Worm (Caenorhabditis elegans) whole organism, L2 larva: ENCODE data around the gene msp-58.
"Not testable (repeated sequence)": the region's sequence is repeated elsewhere in the genome, so short reads cannot be mapped to it uniquely, and the experiment has no call there.

Experiments used
- C34F6.9 ChIP-seq: fragments of 150-350 bp; optimal IDR thresholded peaks from 2 replicates; lab custom pipeline; 2014; ENCODE audit warnings: missing biosample characterization, missing genetic modification characterization
- F13H6.1 ChIP-seq: sonication (generic microtip); optimal IDR thresholded peaks from 2 replicates; lab custom pipeline; 2016; ENCODE audit warnings: missing genetic modification characterization, missing compliant biosample characterization
- R02D3.7 ChIP-seq: fragments of 150-350 bp; optimal IDR thresholded peaks from 2 replicates; lab custom pipeline; 2014; ENCODE audit warnings: missing biosample characterization, missing genetic modification characterization
- Y55F3AM.14 ChIP-seq: fragments of 200-800 bp; sonication (Bioruptor generic); optimal IDR thresholded peaks from 2 replicates; lab custom pipeline; 2018; ENCODE audit warnings: mild to moderate bottlenecking, missing genetic modification characterization, missing compliant biosample characterization
- ZK546.5 ChIP-seq: sonication (generic microtip); optimal IDR thresholded peaks from 2 replicates; lab custom pipeline; 2017; ENCODE audit warnings: missing biosample characterization, missing genetic modification characterization
- ama-1 ChIP-seq: fragments of 150-350 bp; optimal IDR thresholded peaks from 2 replicates; lab custom pipeline; 2018; ENCODE audit warnings: inconsistent platforms
- blmp-1 ChIP-seq: sonication (generic microtip); optimal IDR thresholded peaks from 2 replicates; lab custom pipeline; 2017; ENCODE audit warnings: missing genetic modification characterization, mild to moderate bottlenecking, missing compliant biosample characterization, antibody characterized with exemption, moderate library complexity; ENCODE audit not compliant: insufficient read depth
- ceh-16 ChIP-seq: fragments of 150-350 bp; optimal IDR thresholded peaks from 2 replicates; lab custom pipeline; 2014; ENCODE audit warnings: missing biosample characterization, missing genetic modification characterization
- ceh-82 ChIP-seq: fragments of 150-350 bp; optimal IDR thresholded peaks from 2 replicates; lab custom pipeline; 2014; ENCODE audit warnings: missing biosample characterization, missing genetic modification characterization
- crh-2 ChIP-seq: sonication (generic microtip); optimal IDR thresholded peaks from 2 replicates; lab custom pipeline; 2017; ENCODE audit warnings: missing biosample characterization, missing genetic modification characterization
- elt-1 ChIP-seq: fragments of 150-350 bp; optimal IDR thresholded peaks from 2 replicates; lab custom pipeline; 2014; ENCODE audit warnings: missing biosample characterization, missing genetic modification characterization
- fos-1 ChIP-seq: fragments of 150-350 bp; optimal IDR thresholded peaks from 2 replicates; lab custom pipeline; 2014; ENCODE audit warnings: missing biosample characterization, missing genetic modification characterization
- lin-11 ChIP-seq: fragments of 150-350 bp; sonication (generic microtip); optimal IDR thresholded peaks from 2 replicates; lab custom pipeline; 2014; ENCODE audit warnings: missing biosample characterization, missing genetic modification characterization, inconsistent platforms, mixed read lengths
- lin-13 ChIP-seq: fragments of 150-350 bp; optimal IDR thresholded peaks from 2 replicates; lab custom pipeline; 2014; ENCODE audit warnings: missing biosample characterization, missing genetic modification reagents, missing genetic modification characterization
- lin-39 ChIP-seq: fragments of 150-350 bp; optimal IDR thresholded peaks from 2 replicates; lab custom pipeline; 2014; ENCODE audit warnings: missing biosample characterization, missing genetic modification reagents, missing genetic modification characterization
- lsy-2 ChIP-seq, 2 experiments: fragments of 150-350 bp in 1 of 2; sonication (generic microtip) in 1 of 2; optimal IDR thresholded peaks; 2 replicates each; lab custom pipeline; 2014 to 2017; ENCODE audit warnings: missing biosample characterization in 2 of 2, missing genetic modification characterization in 2 of 2
- mbf-1 ChIP-seq: sonication (generic microtip); optimal IDR thresholded peaks from 2 replicates; lab custom pipeline; 2017; ENCODE audit warnings: missing biosample characterization, missing genetic modification characterization
- mdl-1 ChIP-seq, 2 experiments: fragments of 150-350 bp in 1 of 2; sonication (generic microtip) in 1 of 2; optimal IDR thresholded peaks; 2 replicates each; lab custom pipeline; 2017; ENCODE audit warnings: missing biosample characterization in 2 of 2, missing genetic modification characterization in 2 of 2
- nhr-10 ChIP-seq: sonication (generic microtip); optimal IDR thresholded peaks from 2 replicates; lab custom pipeline; 2017; ENCODE audit warnings: missing biosample characterization, missing genetic modification characterization
- nhr-11 ChIP-seq: fragments of 150-350 bp; optimal IDR thresholded peaks from 2 replicates; lab custom pipeline; 2014; ENCODE audit warnings: missing biosample characterization, missing genetic modification characterization
- nhr-12 ChIP-seq: fragments of 150-350 bp; optimal IDR thresholded peaks from 2 replicates; lab custom pipeline; 2014; ENCODE audit warnings: missing biosample characterization, missing genetic modification characterization
- nhr-21 ChIP-seq: fragments of 150-350 bp; optimal IDR thresholded peaks from 2 replicates; lab custom pipeline; 2014; ENCODE audit warnings: missing biosample characterization, missing genetic modification characterization
- nhr-237 ChIP-seq: fragments of 150-350 bp; optimal IDR thresholded peaks from 2 replicates; lab custom pipeline; 2014; ENCODE audit warnings: missing biosample characterization, missing genetic modification characterization
- nhr-25 ChIP-seq: fragments of 150-350 bp; sonication (generic microtip); optimal IDR thresholded peaks from 3 replicates; lab custom pipeline; 2014; ENCODE audit warnings: missing biosample characterization, missing genetic modification characterization
- nhr-6 ChIP-seq: fragments of 150-350 bp; optimal IDR thresholded peaks from 2 replicates; lab custom pipeline; 2014; ENCODE audit warnings: missing biosample characterization, missing genetic modification characterization
- peb-1 ChIP-seq: fragments of 150-350 bp; optimal IDR thresholded peaks from 2 replicates; lab custom pipeline; 2014; ENCODE audit warnings: missing biosample characterization, missing genetic modification characterization
- sem-4 ChIP-seq: fragments of 150-350 bp; optimal IDR thresholded peaks from 2 replicates; lab custom pipeline; 2014; ENCODE audit warnings: missing biosample characterization, missing genetic modification reagents, missing genetic modification characterization
- sma-9 ChIP-seq, 2 experiments: fragments of 150-350 bp in 1 of 2; sonication (generic microtip) in 1 of 2; optimal IDR thresholded peaks; 2 replicates each; lab custom pipeline; 2014 to 2016; ENCODE audit warnings: missing genetic modification characterization in 2 of 2, mild to moderate bottlenecking in 1 of 2, missing biosample characterization in 1 of 2, missing compliant biosample characterization in 1 of 2, missing genetic modification reagents in 1 of 2, moderate library complexity in 1 of 2
- unc-39 ChIP-seq: fragments of 150-350 bp; optimal IDR thresholded peaks from 2 replicates; lab custom pipeline; 2014; ENCODE audit warnings: missing biosample characterization, missing genetic modification characterization
- unc-55 ChIP-seq: fragments of 150-350 bp; sonication (generic microtip); optimal IDR thresholded peaks from 3 replicates; lab custom pipeline; 2014; ENCODE audit warnings: missing biosample characterization, missing genetic modification reagents, missing genetic modification characterization
- unc-62 ChIP-seq: fragments of 150-350 bp; optimal IDR thresholded peaks from 2 replicates; lab custom pipeline; 2014; ENCODE audit warnings: missing biosample characterization, missing genetic modification reagents, missing genetic modification characterization
- zag-1 ChIP-seq: fragments of 150-350 bp; optimal IDR thresholded peaks from 2 replicates; lab custom pipeline; 2014; ENCODE audit warnings: missing biosample characterization, missing genetic modification characterization
- ztf-1 ChIP-seq: fragments of 200-800 bp; sonication (Bioruptor generic); conservative IDR thresholded peaks from 2 replicates; pipeline ENCODE4 v1.3.6; 2022; ENCODE audit warnings: missing genetic modification characterization, missing compliant biosample characterization
- ztf-11 ChIP-seq: sonication (generic microtip); optimal IDR thresholded peaks from 2 replicates; lab custom pipeline; 2017; ENCODE audit warnings: missing biosample characterization, missing genetic modification characterization
- ztf-4 ChIP-seq: fragments of 150-350 bp; optimal IDR thresholded peaks from 2 replicates; lab custom pipeline; 2014; ENCODE audit warnings: missing biosample characterization, missing genetic modification characterization

Gene msp-58

DNA sequence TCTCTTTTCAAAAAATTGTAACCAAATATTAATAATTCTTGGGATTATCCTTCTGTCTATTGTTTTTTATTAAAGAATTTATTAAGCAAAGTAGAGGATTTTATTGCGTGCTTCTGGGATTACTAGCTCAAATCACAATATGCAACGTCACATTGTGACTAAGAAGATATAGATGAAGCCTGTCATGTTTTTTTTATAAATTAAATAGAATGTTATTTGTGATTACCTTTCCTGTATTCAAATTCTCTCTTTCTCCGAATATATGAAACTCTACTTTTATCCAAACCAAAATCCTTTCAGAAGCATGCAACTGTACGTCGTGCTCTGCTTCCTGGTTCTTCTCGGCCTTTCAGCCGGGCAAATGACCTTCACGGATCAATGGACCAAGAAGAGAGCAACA is 17.8 kb upstream of the msp-58 start, which contains the start of gene nlp-47:
nlp-47 (plus strand) TSS at position 301 of the 400 bp plus-strand sequence.
- TF ChIP-seq ceh-16 (no peak), nhr-6 (tag; lab: Kevin White, UChicago) (no peak), nhr-12 (tag; lab: Kevin White, UChicago) (no peak), lin-11 (no peak), unc-39 (tag; lab: Kevin White, UChicago) (no peak), ZK546.5 (tag; lab: Kevin White, UChicago) (no peak), R02D3.7 (tag; lab: Kevin White, UChicago) (no peak), nhr-237 (tag; lab: Kevin White, UChicago) (no peak), nhr-11 (tag; lab: Kevin White, UChicago) (no peak), elt-1 (tag; lab: Kevin White, UChicago) (no peak), lin-13 (GFP tag; lab: Kevin White, UChicago) (no peak), ztf-1 (GFP tag; lab: Robert Waterston, UW) (no peak), lsy-2 (tag; optimal IDR thresholded peaks at IDR 0.05; lab: Kevin White, UChicago) (no peak), lin-39 (tag; lab: Kevin White, UChicago) (no peak), Y55F3AM.14 (GFP tag; lab: Kevin White, UChicago) (no peak), nhr-10 (tag; lab: Kevin White, UChicago) (no peak), unc-55 (GFP tag; lab: Kevin White, UChicago) (no peak)

DNA sequence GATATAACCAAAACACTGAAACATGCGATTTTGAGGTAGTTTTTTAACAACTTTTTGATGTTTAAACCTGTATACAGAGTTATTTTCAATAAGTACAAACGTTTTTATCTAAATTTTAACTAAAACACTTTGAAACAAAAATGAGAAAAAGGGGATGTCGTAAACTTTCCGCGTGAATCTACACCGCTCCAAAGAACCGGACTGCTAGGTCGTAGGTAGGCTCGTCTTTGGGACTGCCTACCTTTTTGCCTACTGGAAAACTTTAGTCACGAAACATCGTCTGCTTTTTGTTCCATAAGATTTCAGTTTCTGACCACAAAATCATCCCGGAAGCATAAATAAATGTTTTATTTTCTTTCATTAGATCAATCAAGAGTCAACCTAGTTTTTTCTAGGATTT is 17.2 kb upstream of the msp-58 start:
- TF ChIP-seq R02D3.7 (tag; lab: Kevin White, UChicago) (no peak), lsy-2 (tag; optimal IDR thresholded peaks at IDR 0.05; lab: Kevin White, UChicago) (no peak), C34F6.9 (tag; lab: Kevin White, UChicago) (no peak), ztf-1 (GFP tag; lab: Robert Waterston, UW) (no peak), unc-39 (tag; lab: Kevin White, UChicago) (no peak), zag-1 (no peak), lin-13 (GFP tag; lab: Kevin White, UChicago) (no peak), unc-55 (GFP tag; lab: Kevin White, UChicago) (no peak), ztf-4 (no peak), peb-1 (tag; lab: Kevin White, UChicago) (no peak)

DNA sequence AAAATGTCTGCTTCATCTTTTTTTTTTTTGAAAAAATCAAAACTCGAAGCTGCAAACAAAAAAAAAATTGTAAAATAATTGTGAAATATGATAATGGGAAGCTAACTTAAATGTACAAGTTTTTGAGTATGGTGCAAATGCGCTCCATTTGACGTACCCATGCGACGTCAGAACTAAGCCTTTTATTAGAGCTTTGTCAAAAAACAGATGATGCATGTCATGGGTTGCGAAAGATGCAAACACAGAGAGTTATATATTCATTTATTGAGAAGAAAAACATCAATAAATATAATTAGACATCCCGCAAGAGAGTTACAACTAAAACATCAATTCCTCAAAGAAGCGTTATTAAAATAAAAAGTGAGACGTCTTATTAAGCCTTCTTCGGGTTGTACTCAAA is 13.9 kb upstream of the msp-58 start:
- TF ChIP-seq nhr-25 (tag; lab: Kevin White, UChicago) (no peak), mbf-1 (tag; lab: Kevin White, UChicago) (no peak), C34F6.9 (tag; lab: Kevin White, UChicago) (no peak), ztf-11 (tag; lab: Kevin White, UChicago) (no peak), blmp-1 (tag; lab: Kevin White, UChicago) (no peak), ztf-4 (no peak), unc-55 (GFP tag; lab: Kevin White, UChicago) (no peak), crh-2 (tag; lab: Kevin White, UChicago) (no peak)
- TF ChIP-seq, all 48 proteins: peak for 0

ce11 chrIV:5295240-5295639 is 13.2 kb upstream of the msp-58 start, which contains the start of gene msp-51:
Gene msp-51 (minus strand): TSS chrIV:5295340.
- not testable (repeated sequence) for TF ChIP-seq unc-55 (GFP tag; lab: Kevin White, UChicago); lin-11; C34F6.9 (tag; lab: Kevin White, UChicago)

DNA sequence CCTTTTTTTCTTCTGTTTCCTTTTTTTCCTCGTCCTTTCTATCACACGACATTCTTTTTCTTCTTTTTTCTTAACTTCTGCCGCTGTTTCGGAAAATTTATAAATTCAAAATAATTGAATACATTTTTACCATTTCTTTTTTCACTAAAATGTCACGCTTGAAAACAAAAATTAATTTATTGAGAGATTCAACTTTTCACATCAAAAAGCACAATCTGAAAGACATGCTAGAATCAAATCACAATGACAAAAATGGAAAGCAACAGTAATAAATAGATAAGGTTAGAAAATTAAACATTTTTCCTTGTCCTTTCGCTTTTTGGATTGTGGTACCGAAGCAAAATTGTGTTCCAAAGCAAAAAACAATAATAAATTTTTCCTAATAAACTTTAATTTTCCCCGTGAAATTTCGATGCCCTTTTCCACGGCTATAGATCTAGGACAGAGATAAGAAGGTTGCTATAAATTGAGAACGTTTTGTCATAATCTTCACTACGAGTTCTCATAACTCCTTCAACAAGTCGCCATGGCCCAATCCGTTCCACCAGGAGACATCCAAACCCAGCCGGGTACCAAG is 10.9 kb upstream of the msp-58 start, which contains the start of the genes ZK354.6 and msp-113:
ZK354.6 (minus strand) TSS at position 101 of the 577 bp plus-strand sequence.
msp-113 (plus strand) TSS at position 527 of the 577 bp plus-strand sequence.
- no peak for TF ChIP-seq sma-9 (GFP tag; optimal IDR thresholded peaks at IDR 0.05; lab: Kevin White, UChicago)
- TF ChIP-seq sma-9 (tag; optimal IDR thresholded peaks at IDR 0.05; lab: Kevin White, UChicago) = no peak
- no peak for TF ChIP-seq nhr-237 (tag; lab: Kevin White, UChicago)
- TF ChIP-seq lin-39 (tag; lab: Kevin White, UChicago) = no peak

- TF ChIP-seq unc-62 (GFP tag; lab: Kevin White, UChicago) = no peak
- TF ChIP-seq lsy-2 (tag; optimal IDR thresholded peaks at IDR 0.05; lab: Kevin White, UChicago) = no peak
- no peak for TF ChIP-seq zag-1
- TF ChIP-seq mdl-1 (tag; optimal IDR thresholded peaks at IDR 0.05; lab: Kevin White, UChicago) = no peak
- no peak for TF ChIP-seq fos-1 (tag; lab: Kevin White, UChicago)
- TF ChIP-seq nhr-25 (tag; lab: Kevin White, UChicago) = no peak
- no peak for TF ChIP-seq sem-4 (tag; lab: Kevin White, UChicago)
- no peak for TF ChIP-seq ceh-82 (tag; lab: Kevin White, UChicago)
- TF ChIP-seq ztf-1 (GFP tag; lab: Robert Waterston, UW) = no peak
- TF ChIP-seq peb-1 (tag; lab: Kevin White, UChicago) = no peak
- TF ChIP-seq crh-2 (tag; lab: Kevin White, UChicago) = no peak
- TF ChIP-seq elt-1 (tag; lab: Kevin White, UChicago) = no peak
- no peak for TF ChIP-seq R02D3.7 (tag; lab: Kevin White, UChicago)
- no peak for TF ChIP-seq nhr-21 (tag; lab: Kevin White, UChicago)
- no peak for TF ChIP-seq sma-9 (GFP tag; optimal IDR thresholded peaks at IDR 0.05; lab: Kevin White, UChicago)
- no peak for TF ChIP-seq sma-9 (tag; optimal IDR thresholded peaks at IDR 0.05; lab: Kevin White, UChicago)
- TF ChIP-seq F13H6.1 (tag; lab: Kevin White, UChicago) = no peak
- no peak for TF ChIP-seq ztf-11 (tag; lab: Kevin White, UChicago)
- TF ChIP-seq unc-55 (GFP tag; lab: Kevin White, UChicago) = no peak
- TF ChIP-seq ama-1 (lab: Kevin White, UChicago) = no peak
- no peak for TF ChIP-seq ztf-4
- TF ChIP-seq, all 48 proteins: peak for 0
Measured at ce11 chrIV:5303030-5303429, 5.4 kb upstream of the msp-58 start, which contains the start of gene ZK354.7. Gene ZK354.7 (minus strand): TSS chrIV:5303130.
